Worm (Caenorhabditis elegans): ENCODE data around the gene F53F4.2.
A peak's percentile ranks its signal among the peaks of the same experiment; 100 is the strongest.

F53F4.2 gene

ce11 chrV:13611782-13612181 is 22.4 kb upstream of the F53F4.2 start, which contains the start of gene spig-9:
TSS of gene spig-9 (minus strand) at chrV:13611882.
- TF ChIP-seq zag-1 (tag; optimal IDR thresholded peaks at IDR 0.05) = no peak
- TF ChIP-seq unc-55 (GFP tag; optimal IDR thresholded peaks at IDR 0.05) = no peak
- TF ChIP-seq elt-1 (tag; optimal IDR thresholded peaks at IDR 0.05) = no peak
- no peak for TF ChIP-seq unc-39 (tag; optimal IDR thresholded peaks at IDR 0.05)
- TF ChIP-seq unc-62 (GFP tag; optimal IDR thresholded peaks at IDR 0.05) = no peak
- TF ChIP-seq nhr-12 (tag; optimal IDR thresholded peaks at IDR 0.05) = no peak
- no peak for TF ChIP-seq alr-1 (tag; optimal IDR thresholded peaks at IDR 0.05)
- no peak for TF ChIP-seq nhr-129 (tag; optimal IDR thresholded peaks at IDR 0.05)
- no peak for TF ChIP-seq lin-13 (GFP tag; optimal IDR thresholded peaks at IDR 0.05)
- no peak for TF ChIP-seq nhr-23 (tag; optimal IDR thresholded peaks at IDR 0.05)
- TF ChIP-seq R02D3.7 (tag; optimal IDR thresholded peaks at IDR 0.05) = no peak
- no peak for TF ChIP-seq sem-4 (tag; optimal IDR thresholded peaks at IDR 0.05)
- no peak for TF ChIP-seq ztf-1 (GFP tag; conservative IDR thresholded peaks at IDR 0.05)
- TF ChIP-seq ceh-16 (tag; optimal IDR thresholded peaks at IDR 0.05) = no peak
- no peak for TF ChIP-seq ama-1 (optimal IDR thresholded peaks at IDR 0.05)
- TF ChIP-seq nhr-10 (tag; optimal IDR thresholded peaks at IDR 0.05) = no peak

ce11 chrV:13609806-13610205 is 20.4 kb upstream of the F53F4.2 start:
- peak; percentile 20 for TF ChIP-seq nhr-21 (tag; optimal IDR thresholded peaks at IDR 0.05)
- TF ChIP-seq snpc-4 (tag; optimal IDR thresholded peaks at IDR 0.05) = no peak

ce11 chrV:13608486-13608885 is 19.1 kb upstream of the F53F4.2 start:
- TF ChIP-seq sem-4 (tag; optimal IDR thresholded peaks at IDR 0.05) (no peak), R02D3.7 (tag; optimal IDR thresholded peaks at IDR 0.05) (no peak), sma-9 (GFP tag; optimal IDR thresholded peaks at IDR 0.05) (peak; percentile 44), sma-9 (tag; optimal IDR thresholded peaks at IDR 0.05) (no peak), nhr-25 (tag; optimal IDR thresholded peaks at IDR 0.05) (peak; percentile 36), snpc-4 (tag; optimal IDR thresholded peaks at IDR 0.05) (no peak), crh-2 (tag; optimal IDR thresholded peaks at IDR 0.05) (peak; percentile 15), blmp-1 (tag; optimal IDR thresholded peaks at IDR 0.05; ENCODE audit: insufficient read depth) (peak; percentile 90), lin-39 (tag; optimal IDR thresholded peaks at IDR 0.05) (no peak), sma-3 (GFP tag; optimal IDR thresholded peaks at IDR 0.05) (peak; percentile 60), gmeb-1 (tag; optimal IDR thresholded peaks at IDR 0.05) (no peak)

ce11 chrV:13606651-13607242 is 17.4 kb upstream of the F53F4.2 start, which contains the start of gene fmo-4:
TSS of gene fmo-4 (minus strand) at chrV:13606701.
- TF ChIP-seq ceh-16 (tag; optimal IDR thresholded peaks at IDR 0.05) = no peak
- TF ChIP-seq nhr-237 (tag; optimal IDR thresholded peaks at IDR 0.05) = no peak
- no peak for TF ChIP-seq F13H6.1 (tag; optimal IDR thresholded peaks at IDR 0.05)
- peak; percentile 9 for TF ChIP-seq nhr-25 (tag; optimal IDR thresholded peaks at IDR 0.05)
- TF ChIP-seq Y55F3AM.14 (GFP tag; optimal IDR thresholded peaks at IDR 0.05) = peak; percentile 33
- TF ChIP-seq nhr-21 (tag; optimal IDR thresholded peaks at IDR 0.05) = peak; percentile 71
- no peak for TF ChIP-seq lsy-2 (tag; optimal IDR thresholded peaks at IDR 0.05)
- TF ChIP-seq R02D3.7 (tag; optimal IDR thresholded peaks at IDR 0.05) = no peak
- TF ChIP-seq sma-3 (GFP tag; optimal IDR thresholded peaks at IDR 0.05) = no peak
- TF ChIP-seq nhr-6 (tag; optimal IDR thresholded peaks at IDR 0.05) = no peak

ce11 chrV:13600882-13601281 is 11.5 kb upstream of the F53F4.2 start, which contains the start of gene rdy-2:
TSS of gene rdy-2 (minus strand) at chrV:13600982.
- TF ChIP-seq alr-1 (tag; optimal IDR thresholded peaks at IDR 0.05) = no peak
- TF ChIP-seq gmeb-1 (tag; optimal IDR thresholded peaks at IDR 0.05) = no peak
- no peak for TF ChIP-seq F13H6.1 (tag; optimal IDR thresholded peaks at IDR 0.05)
- no peak for TF ChIP-seq nhr-25 (tag; optimal IDR thresholded peaks at IDR 0.05)
- no peak for TF ChIP-seq ztf-4 (tag; optimal IDR thresholded peaks at IDR 0.05)
- no peak for TF ChIP-seq nhr-129 (tag; optimal IDR thresholded peaks at IDR 0.05)
- TF ChIP-seq lin-13 (GFP tag; optimal IDR thresholded peaks at IDR 0.05) = no peak
- TF ChIP-seq sem-4 (tag; optimal IDR thresholded peaks at IDR 0.05) = no peak
- TF ChIP-seq zag-1 (tag; optimal IDR thresholded peaks at IDR 0.05) = no peak
- no peak for TF ChIP-seq sma-9 (GFP tag; optimal IDR thresholded peaks at IDR 0.05)
- no peak for TF ChIP-seq sma-9 (tag; optimal IDR thresholded peaks at IDR 0.05)
- no peak for TF ChIP-seq nhr-237 (tag; optimal IDR thresholded peaks at IDR 0.05)
- TF ChIP-seq ZK546.5 (tag; optimal IDR thresholded peaks at IDR 0.05) = no peak
- no peak for TF ChIP-seq mab-5 (tag; optimal IDR thresholded peaks at IDR 0.05)
- TF ChIP-seq lin-39 (tag; optimal IDR thresholded peaks at IDR 0.05) = no peak
- no peak for TF ChIP-seq dmd-4 (tag; optimal IDR thresholded peaks at IDR 0.05)
- no peak for TF ChIP-seq nhr-21 (tag; optimal IDR thresholded peaks at IDR 0.05)
- TF ChIP-seq Y55F3AM.14 (GFP tag; optimal IDR thresholded peaks at IDR 0.05) = no peak
- TF ChIP-seq lsy-2 (tag; optimal IDR thresholded peaks at IDR 0.05) = no peak

All from whole organism, L2 larva.